Worm (Caenorhabditis elegans) whole organism, L1 larva: ENCODE measurements around the gene set-25.

Experiments
- C16A3.4 ChIP-seq: fragments of 150-350 bp; optimal IDR thresholded peaks from 2 replicates; lab custom pipeline; 2014; ENCODE audit warnings: missing biosample characterization, missing genetic modification characterization
- C34B4.2 ChIP-seq: sonication (generic microtip); optimal IDR thresholded peaks from 2 replicates; lab custom pipeline; 2017; ENCODE audit warnings: mild to moderate bottlenecking, missing genetic modification characterization, missing compliant biosample characterization
- F16B12.6 ChIP-seq: fragments of 150-350 bp; optimal IDR thresholded peaks from 2 replicates; lab custom pipeline; 2014; ENCODE audit warnings: missing biosample characterization, missing genetic modification characterization
- Y116A8C.19 ChIP-seq: sonication (generic microtip); optimal IDR thresholded peaks from 2 replicates; lab custom pipeline; 2016; ENCODE audit warnings: missing compliant biosample characterization, missing genetic modification characterization, borderline replicate concordance
- aly-2 ChIP-seq: fragments of 150-350 bp; optimal IDR thresholded peaks from 2 replicates; lab custom pipeline; 2014; ENCODE audit warnings: missing biosample characterization, missing genetic modification characterization
- ama-1 ChIP-seq: fragments of 150-350 bp; optimal IDR thresholded peaks from 2 replicates; lab custom pipeline; 2014
- blmp-1 ChIP-seq: fragments of 150-350 bp; optimal IDR thresholded peaks from 2 replicates; lab custom pipeline; 2014; ENCODE audit warnings: missing biosample characterization, missing genetic modification characterization
- ceh-82 ChIP-seq, 3 experiments: fragments of 150-350 bp in 1 of 3; sonication (generic microtip) in 2 of 3; optimal IDR thresholded peaks; 2 replicates each; lab custom pipeline; 2014 to 2017; ENCODE audit warnings: missing biosample characterization in 3 of 3, missing genetic modification characterization in 3 of 3
- dpl-1 ChIP-seq, 3 experiments: fragments of 150-350 bp in 2 of 3; sonication (generic microtip) in 1 of 3; optimal IDR thresholded peaks; 2 replicates each; lab custom pipeline; 2014 to 2017; ENCODE audit warnings: missing biosample characterization in 3 of 3, missing genetic modification characterization in 3 of 3, missing genetic modification reagents in 3 of 3
- efl-1 ChIP-seq, 4 experiments: fragments of 150-350 bp; optimal IDR thresholded peaks in 3 of 4; peaks in 1 of 4; 1 replicate in 1 of 4; 2 replicates in 3 of 4; lab custom pipeline; 2014; ENCODE audit warnings: missing biosample characterization in 2 of 4, missing genetic modification characterization in 2 of 4, missing genetic modification reagents in 2 of 4
- efl-3 ChIP-seq: fragments of 200-800 bp; sonication (Bioruptor generic); optimal IDR thresholded peaks from 2 replicates; lab custom pipeline; 2018; ENCODE audit warnings: mild to moderate bottlenecking, missing genetic modification characterization, missing compliant biosample characterization
- elt-2 ChIP-seq: sonication (generic microtip); optimal IDR thresholded peaks from 2 replicates; lab custom pipeline; 2016; ENCODE audit warnings: missing genetic modification characterization, mild to moderate bottlenecking, inconsistent platforms, missing compliant biosample characterization, missing genetic modification reagents
- fkh-10 ChIP-seq: sonication (generic microtip); optimal IDR thresholded peaks from 2 replicates; lab custom pipeline; 2017; ENCODE audit warnings: missing biosample characterization, missing genetic modification reagents, missing genetic modification characterization
- irx-1 ChIP-seq: sonication (generic microtip); optimal IDR thresholded peaks from 2 replicates; lab custom pipeline; 2016; ENCODE audit warnings: missing genetic modification characterization, missing compliant biosample characterization
- jun-1 ChIP-seq: fragments of 150-350 bp; optimal IDR thresholded peaks from 2 replicates; lab custom pipeline; 2014; ENCODE audit warnings: missing biosample characterization, missing genetic modification reagents, missing genetic modification characterization
- lin-13 ChIP-seq: fragments of 150-350 bp; optimal IDR thresholded peaks from 2 replicates; lab custom pipeline; 2014; ENCODE audit warnings: missing biosample characterization, missing genetic modification reagents, missing genetic modification characterization
- lin-14 ChIP-seq: fragments of 200-800 bp; sonication (Bioruptor generic); optimal IDR thresholded peaks from 2 replicates; lab custom pipeline; 2018; ENCODE audit warnings: mild to moderate bottlenecking, missing genetic modification characterization, moderate library complexity, missing compliant biosample characterization
- lin-15B ChIP-seq: fragments of 150-350 bp; sonication (generic microtip); optimal IDR thresholded peaks from 3 replicates; lab custom pipeline; 2014; ENCODE audit warnings: missing biosample characterization, missing genetic modification characterization
- lin-35 ChIP-seq, 2 experiments: fragments of 150-350 bp; optimal IDR thresholded peaks; 2 replicates each; lab custom pipeline; 2014; ENCODE audit warnings: missing biosample characterization in 2 of 2, missing genetic modification characterization in 2 of 2, missing genetic modification reagents in 2 of 2
- lin-39 ChIP-seq: fragments of 150-350 bp; optimal IDR thresholded peaks from 2 replicates; lab custom pipeline; 2014; ENCODE audit warnings: missing biosample characterization, missing genetic modification reagents, missing genetic modification characterization
- lir-3 ChIP-seq: sonication (generic microtip); optimal IDR thresholded peaks from 2 replicates; lab custom pipeline; 2016; ENCODE audit warnings: mild to moderate bottlenecking, missing genetic modification characterization, moderate library complexity, missing compliant biosample characterization; ENCODE audit not compliant: poor library complexity
- lsy-2 ChIP-seq, 2 experiments: fragments of 150-350 bp; optimal IDR thresholded peaks; 2 replicates each; lab custom pipeline; 2014; ENCODE audit warnings: missing biosample characterization in 2 of 2, missing genetic modification characterization in 2 of 2
- mab-9 ChIP-seq: fragments of 200-800 bp; sonication (Bioruptor generic); IDR thresholded peaks from 2 replicates; pipeline ENCODE4 v1.3.6; 2022; ENCODE audit warnings: missing genetic modification reagents, missing genetic modification characterization, missing compliant biosample characterization
- mef-2 ChIP-seq: fragments of 150-350 bp; optimal IDR thresholded peaks from 2 replicates; lab custom pipeline; 2014; ENCODE audit warnings: missing biosample characterization, missing genetic modification characterization
- mep-1 ChIP-seq: fragments of 150-350 bp; optimal IDR thresholded peaks from 2 replicates; lab custom pipeline; 2014; ENCODE audit warnings: missing biosample characterization, missing genetic modification characterization
- nhr-11 ChIP-seq: fragments of 150-350 bp; optimal IDR thresholded peaks from 2 replicates; lab custom pipeline; 2014; ENCODE audit warnings: missing biosample characterization, missing genetic modification characterization
- nhr-12 ChIP-seq: sonication (generic microtip); optimal IDR thresholded peaks from 2 replicates; lab custom pipeline; 2017; ENCODE audit warnings: missing biosample characterization, missing genetic modification characterization
- nhr-19 ChIP-seq: fragments of 200-800 bp; sonication (Bioruptor generic); conservative IDR thresholded peaks from 2 replicates; pipeline ENCODE4 v1.3.6; 2022; ENCODE audit warnings: missing genetic modification characterization, missing compliant biosample characterization
- nhr-20 ChIP-seq: sonication (generic microtip); optimal IDR thresholded peaks from 2 replicates; lab custom pipeline; 2016; ENCODE audit warnings: mild to moderate bottlenecking, missing genetic modification characterization, missing compliant biosample characterization
- nhr-237 ChIP-seq: fragments of 150-350 bp; optimal IDR thresholded peaks from 2 replicates; lab custom pipeline; 2014; ENCODE audit warnings: missing biosample characterization, missing genetic modification characterization
- nhr-47 ChIP-seq: sonication (generic microtip); optimal IDR thresholded peaks from 2 replicates; lab custom pipeline; 2016; ENCODE audit warnings: mild to moderate bottlenecking, missing genetic modification characterization, moderate library complexity, missing compliant biosample characterization
- nhr-71 ChIP-seq: sonication (generic microtip); optimal IDR thresholded peaks from 2 replicates; lab custom pipeline; 2016; ENCODE audit warnings: mild to moderate bottlenecking, missing genetic modification characterization, moderate library complexity, missing compliant biosample characterization
- nhr-77 ChIP-seq: fragments of 150-350 bp; optimal IDR thresholded peaks from 2 replicates; lab custom pipeline; 2014; ENCODE audit warnings: missing biosample characterization, missing genetic modification characterization
- nhr-84 ChIP-seq: sonication (generic microtip); optimal IDR thresholded peaks from 2 replicates; lab custom pipeline; 2017; ENCODE audit warnings: missing biosample characterization, missing genetic modification characterization
- nhr-85 ChIP-seq: sonication (generic microtip); peaks from one replicate; lab custom pipeline; 2016; ENCODE audit warnings: missing genetic modification characterization, inconsistent platforms, missing compliant biosample characterization
- pag-3 ChIP-seq: sonication (generic microtip); optimal IDR thresholded peaks from 2 replicates; lab custom pipeline; 2017; ENCODE audit warnings: missing genetic modification characterization, mild to moderate bottlenecking, missing compliant biosample characterization, antibody characterized with exemption, borderline replicate concordance; ENCODE audit not compliant: insufficient read depth
- pax-3 ChIP-seq: fragments of 200-800 bp; sonication (Bioruptor generic); optimal IDR thresholded peaks from 2 replicates; lab custom pipeline; 2018; ENCODE audit warnings: mild to moderate bottlenecking, missing genetic modification characterization, moderate library complexity, missing compliant biosample characterization
- rnt-1 ChIP-seq: sonication (generic microtip); optimal IDR thresholded peaks from 2 replicates; lab custom pipeline; 2016; ENCODE audit warnings: mild to moderate bottlenecking, missing genetic modification characterization, moderate library complexity, missing compliant biosample characterization
- snpc-4 ChIP-seq: fragments of 150-350 bp; optimal IDR thresholded peaks from 2 replicates; lab custom pipeline; 2014; ENCODE audit warnings: missing biosample characterization, missing genetic modification characterization
- snu-23 ChIP-seq: sonication (generic microtip); optimal IDR thresholded peaks from 2 replicates; lab custom pipeline; 2016; ENCODE audit warnings: missing genetic modification characterization, missing compliant biosample characterization
- sptf-1 ChIP-seq: fragments of 150-350 bp; optimal IDR thresholded peaks from 2 replicates; lab custom pipeline; 2014; ENCODE audit warnings: missing biosample characterization, missing genetic modification characterization
- unc-130 ChIP-seq: fragments of 150-350 bp; optimal IDR thresholded peaks from 2 replicates; lab custom pipeline; 2017; ENCODE audit warnings: missing biosample characterization, missing genetic modification characterization, inconsistent platforms
- unc-30 ChIP-seq: sonication (generic microtip); optimal IDR thresholded peaks from 2 replicates; lab custom pipeline; 2017; ENCODE audit warnings: missing biosample characterization, missing genetic modification characterization
- vab-15 ChIP-seq: sonication (generic microtip); optimal IDR thresholded peaks from 2 replicates; lab custom pipeline; 2017; ENCODE audit warnings: missing genotype, mild to moderate bottlenecking, missing genetic modification characterization, missing compliant biosample characterization
- xbp-1 ChIP-seq: sonication (generic microtip); optimal IDR thresholded peaks from 2 replicates; lab custom pipeline; 2016; ENCODE audit warnings: missing genetic modification characterization, missing compliant biosample characterization
- zag-1 ChIP-seq: fragments of 150-350 bp; optimal IDR thresholded peaks from 2 replicates; lab custom pipeline; 2014; ENCODE audit warnings: missing biosample characterization, missing genetic modification characterization
- zip-4 ChIP-seq: fragments of 200-800 bp; sonication (Bioruptor generic); optimal IDR thresholded peaks from 2 replicates; lab custom pipeline; 2018; ENCODE audit warnings: mild to moderate bottlenecking, missing genetic modification characterization, moderate library complexity, missing compliant biosample characterization
- ztf-4 ChIP-seq: fragments of 150-350 bp; optimal IDR thresholded peaks from 2 replicates; lab custom pipeline; 2014; ENCODE audit warnings: missing biosample characterization, missing genetic modification characterization

set-25 gene

ce11 chrIII:13313788-13314187 is 20.9 kb upstream of the set-25 start, which contains the start of gene Y43F4B.10:
Gene Y43F4B.10 (plus strand): TSS chrIII:13314068.
- peak; percentile 50 to 69 for TF ChIP-seq lin-35 (GFP tag; optimal IDR thresholded peaks at IDR 0.05; lab: Kevin White, UChicago)
- no peak for TF ChIP-seq zip-4 (GFP tag; lab: Kevin White, UChicago)
- peak; percentile 42 to 74 (median 51) for TF ChIP-seq dpl-1 (GFP tag; optimal IDR thresholded peaks at IDR 0.05; lab: Kevin White, UChicago)
- TF ChIP-seq blmp-1 (tag; lab: Kevin White, UChicago): peak; percentile 23
- peak in 1 of 2 experiments; percentile 64 for TF ChIP-seq lsy-2 (tag; optimal IDR thresholded peaks at IDR 0.05; lab: Kevin White, UChicago)
- TF ChIP-seq mep-1 (tag; lab: Kevin White, UChicago): peak; percentile 45
- TF ChIP-seq F16B12.6: peak; percentile 26
- TF ChIP-seq sptf-1 (tag; lab: Kevin White, UChicago): no peak
- no peak for TF ChIP-seq ama-1 (lab: Kevin White, UChicago)
- TF ChIP-seq aly-2 (tag; lab: Kevin White, UChicago): no peak
- TF ChIP-seq lin-15B (tag; lab: Kevin White, UChicago): peak; percentile 56
- TF ChIP-seq efl-1 (optimal IDR thresholded peaks at IDR 0.05; lab: Kevin White, UChicago): peak; percentile 51 to 75
- TF ChIP-seq efl-1 (GFP tag; optimal IDR thresholded peaks at IDR 0.05 in 1 of 2; lab: Kevin White, UChicago): peak; percentile 18 to 58
- peak; percentile 6 for TF ChIP-seq nhr-20 (tag; lab: Kevin White, UChicago)
- peak; percentile 30 for TF ChIP-seq snu-23
- peak in 1 of 3 experiments; percentile 10 for TF ChIP-seq ceh-82 (tag; optimal IDR thresholded peaks at IDR 0.05; lab: Kevin White, UChicago)
- TF ChIP-seq snpc-4: peak; percentile 2
- no peak for TF ChIP-seq jun-1 (tag; lab: Kevin White, UChicago)
- TF ChIP-seq lin-13 (GFP tag; lab: Kevin White, UChicago): peak; percentile 7
- no peak for TF ChIP-seq lin-14 (GFP tag; lab: Kevin White, UChicago)
- no peak for TF ChIP-seq mab-9
- TF ChIP-seq nhr-85 (tag; lab: Kevin White, UChicago): peak; percentile 1
- TF ChIP-seq nhr-47: peak; percentile 28
- TF ChIP-seq nhr-237 (tag; lab: Kevin White, UChicago): no peak

ce11 chrIII:13310552-13310951 is 17.7 kb upstream of the set-25 start:
- TF ChIP-seq unc-130 (no peak), nhr-71 (peak; percentile 35), snpc-4 (peak; percentile 1), irx-1 (no peak), jun-1 (tag; lab: Kevin White, UChicago) (peak; percentile 8), dpl-1 (GFP tag; optimal IDR thresholded peaks at IDR 0.05; lab: Kevin White, UChicago) (peak; percentile 12 to 40 (median 27)), nhr-20 (tag; lab: Kevin White, UChicago) (peak; percentile 13), elt-2 (no peak), efl-1 (optimal IDR thresholded peaks at IDR 0.05; lab: Kevin White, UChicago) (peak in 1 of 2 experiments; percentile 11), efl-1 (GFP tag; optimal IDR thresholded peaks at IDR 0.05 in 1 of 2; lab: Kevin White, UChicago) (peak; percentile 45 to 95), nhr-19 (0 out of 2 replicates have a peak, but pooled peaks have one; percentile 2), mep-1 (tag; lab: Kevin White, UChicago) (peak; percentile 31), lir-3 (tag; lab: Kevin White, UChicago) (no peak), nhr-84 (tag; lab: Kevin White, UChicago) (no peak), lin-35 (GFP tag; optimal IDR thresholded peaks at IDR 0.05; lab: Kevin White, UChicago) (peak; percentile 33 to 54), lsy-2 (tag; optimal IDR thresholded peaks at IDR 0.05; lab: Kevin White, UChicago) (peak in 1 of 2 experiments; percentile 23), snu-23 (peak; percentile 57), nhr-12 (tag; lab: Kevin White, UChicago) (no peak), nhr-47 (no peak), Y116A8C.19 (tag; lab: Kevin White, UChicago) (no peak)

ce11 chrIII:13307107-13307506 is 14.2 kb upstream of the set-25 start, which contains the start of the genes klp-19 and slc-36.1:
Gene klp-19 (minus strand): TSS chrIII:13307259.
Gene slc-36.1 (plus strand): TSS chrIII:13307502.
- TF ChIP-seq fkh-10 (GFP tag; lab: Kevin White, UChicago) (no peak), C16A3.4 (tag; lab: Kevin White, UChicago) (no peak), pag-3 (tag; lab: Kevin White, UChicago) (peak; percentile 22), vab-15 (tag; lab: Kevin White, UChicago) (no peak), nhr-71 (peak; percentile 67), efl-3 (no peak), nhr-77 (no peak), zag-1 (tag; lab: Kevin White, UChicago) (no peak), mef-2 (no peak), rnt-1 (tag; lab: Kevin White, UChicago) (no peak), unc-130 (peak; percentile 17), xbp-1 (tag; lab: Kevin White, UChicago) (peak; percentile 34), lin-15B (tag; lab: Kevin White, UChicago) (peak; percentile 41), pax-3 (no peak), Y116A8C.19 (tag; lab: Kevin White, UChicago) (no peak), lin-39 (no peak), nhr-11 (tag; lab: Kevin White, UChicago) (no peak), ceh-82 (tag; optimal IDR thresholded peaks at IDR 0.05; lab: Kevin White, UChicago) (peak in 2 of 3 experiments; percentile 27 to 47), C34B4.2 (tag; lab: Kevin White, UChicago) (no peak), ztf-4 (tag; lab: Kevin White, UChicago) (no peak), unc-30 (tag; lab: Kevin White, UChicago) (no peak)
